Worm (Caenorhabditis elegans) whole organism, L3 larva: ENCODE measurements around the gene rrc-1.

Experiments used
- daf-12 ChIP-seq: fragments of 150-350 bp; optimal IDR thresholded peaks from 2 replicates; lab custom pipeline; 2014; ENCODE audit warnings: missing biosample characterization, missing genetic modification reagents, missing genetic modification characterization
- elt-1 ChIP-seq: fragments of 150-350 bp; optimal IDR thresholded peaks from 2 replicates; lab custom pipeline; 2014; ENCODE audit warnings: missing biosample characterization, missing genetic modification characterization
- fos-1 ChIP-seq: fragments of 150-350 bp; optimal IDR thresholded peaks from 2 replicates; lab custom pipeline; 2014; ENCODE audit warnings: missing biosample characterization, missing genetic modification characterization
- nhr-28 ChIP-seq: fragments of 150-350 bp; optimal IDR thresholded peaks from 2 replicates; lab custom pipeline; 2014; ENCODE audit warnings: missing biosample characterization, missing genetic modification characterization
- nhr-67 ChIP-seq: fragments of 150-350 bp; optimal IDR thresholded peaks from 2 replicates; lab custom pipeline; 2014; ENCODE audit warnings: missing biosample characterization, missing genetic modification characterization
- sea-2 ChIP-seq: fragments of 150-350 bp; sonication (generic microtip); optimal IDR thresholded peaks from 4 replicates; lab custom pipeline; 2014; ENCODE audit warnings: missing biosample characterization, missing genetic modification reagents, missing genetic modification characterization

ce11 chrX:9822173-9822572 is 8.9 kb downstream of the rrc-1 start, which contains the start of gene dpy-22:
- TF ChIP-seq nhr-67 (tag; lab: Kevin White, UChicago) (no peak), elt-1 (tag; lab: Kevin White, UChicago) (no peak), sea-2 (no peak), fos-1 (tag; lab: Kevin White, UChicago) (no peak), daf-12 (no peak), nhr-28 (tag; lab: Kevin White, UChicago) (no peak)
